Fruit fly (Drosophila melanogaster) whole organism, embryonic: Measurements from ENCODE around the gene Phb1.

Experiments used
- Adf1 ChIP-seq: fragments of 200-800 bp; sonication (Bioruptor generic); IDR thresholded peaks from 2 replicates; pipeline ENCODE4 v1.3.6; 2022; ENCODE audit warnings: missing biosample characterization, missing genetic modification characterization
- Aef1 ChIP-seq: fragments of 200-800 bp; sonication (Bioruptor generic); IDR thresholded peaks from 3 replicates; pipeline ENCODE4 v1.3.6; 2022; ENCODE audit warnings: missing biosample characterization, missing genetic modification characterization
- Blimp-1 ChIP-seq: fragments of 200-800 bp; sonication (Bioruptor generic); optimal IDR thresholded peaks from 3 replicates; lab custom pipeline; 2018; ENCODE audit warnings: missing biosample characterization, missing genetic modification characterization, mild to moderate bottlenecking, moderate library complexity, missing genetic modification reagents
- CG10267 ChIP-seq: fragments of 200-800 bp; sonication (Bioruptor generic); optimal IDR thresholded peaks from 2 replicates; lab custom pipeline; 2018; ENCODE audit warnings: missing biosample characterization, mild to moderate bottlenecking, missing genetic modification characterization, moderate library complexity
- CG10543 ChIP-seq: fragments of 200-800 bp; sonication (Bioruptor generic); optimal IDR thresholded peaks from 3 replicates; lab custom pipeline; 2017; ENCODE audit warnings: missing biosample characterization, mild to moderate bottlenecking, missing genetic modification characterization, moderate library complexity
- CG12071 ChIP-seq: fragments of 200-800 bp; sonication (Bioruptor generic); optimal IDR thresholded peaks from 3 replicates; lab custom pipeline; 2018; ENCODE audit warnings: missing biosample characterization, mild to moderate bottlenecking, missing genetic modification characterization
- CG12155 ChIP-seq: fragments of 200-800 bp; sonication (Bioruptor generic); optimal IDR thresholded peaks from 3 replicates; lab custom pipeline; 2016; ENCODE audit warnings: missing biosample characterization, missing genetic modification characterization
- CG12769 ChIP-seq: fragments of 200-800 bp; sonication (Bioruptor generic); optimal IDR thresholded peaks from 2 replicates; lab custom pipeline; 2019; ENCODE audit warnings: missing biosample characterization, mild to moderate bottlenecking, missing genetic modification characterization, moderate library complexity
- CG13287 ChIP-seq: fragments of 200-800 bp; sonication (Bioruptor generic); IDR thresholded peaks from 2 replicates; pipeline ENCODE4 v1.3.6; 2022; ENCODE audit warnings: missing biosample characterization, missing genetic modification characterization; ENCODE audit not compliant: partially characterized antibody
- CG14710 ChIP-seq: fragments of 200-800 bp; sonication (Bioruptor generic); optimal IDR thresholded peaks from 3 replicates; lab custom pipeline; 2019; ENCODE audit warnings: missing biosample characterization, mild to moderate bottlenecking, missing genetic modification characterization, moderate library complexity
- CG1602 ChIP-seq: fragments of 200-800 bp; sonication (Bioruptor generic); optimal IDR thresholded peaks from 3 replicates; lab custom pipeline; 2016; ENCODE audit warnings: missing biosample characterization, missing genetic modification characterization
- CG17359 ChIP-seq: fragments of 200-800 bp; sonication (Bioruptor generic); optimal IDR thresholded peaks from 3 replicates; lab custom pipeline; 2018; ENCODE audit warnings: missing biosample characterization, mild to moderate bottlenecking, missing genetic modification characterization, moderate library complexity
- CG17568 ChIP-seq: fragments of 200-800 bp; sonication (Bioruptor generic); optimal IDR thresholded peaks from 2 replicates; lab custom pipeline; 2018; ENCODE audit warnings: missing biosample characterization, mild to moderate bottlenecking, missing genetic modification characterization, moderate library complexity
- CG18011 ChIP-seq: fragments of 200-800 bp; sonication (Bioruptor generic); optimal IDR thresholded peaks from 2 replicates; lab custom pipeline; 2017; ENCODE audit warnings: missing biosample characterization, missing genetic modification characterization, mild to moderate bottlenecking, moderate library complexity, missing genotype
- CG18476 ChIP-seq: fragments of 200-800 bp; sonication (Bioruptor generic); optimal IDR thresholded peaks from 2 replicates; lab custom pipeline; 2016; ENCODE audit warnings: missing biosample characterization, mild to moderate bottlenecking, missing genetic modification characterization
- CG32767 ChIP-seq: fragments of 200-800 bp; sonication (Bioruptor generic); IDR thresholded peaks from 2 replicates; pipeline ENCODE4 v1.3.6; 2022; ENCODE audit warnings: missing biosample characterization, missing genetic modification characterization
- CG42726 ChIP-seq: fragments of 200-800 bp; sonication (Bioruptor generic); IDR thresholded peaks from 2 replicates; pipeline ENCODE4 v1.3.6; 2022; ENCODE audit warnings: missing biosample characterization, missing genetic modification characterization; ENCODE audit not compliant: partially characterized antibody
- CG4424 ChIP-seq: fragments of 200-800 bp; sonication (Bioruptor generic); optimal IDR thresholded peaks from 3 replicates; lab custom pipeline; 2016; ENCODE audit warnings: missing biosample characterization, missing genetic modification characterization
- CG6854 ChIP-seq: fragments of 200-800 bp; sonication (Bioruptor generic); optimal IDR thresholded peaks from 3 replicates; lab custom pipeline; 2017; ENCODE audit warnings: missing biosample characterization, mild to moderate bottlenecking, missing genetic modification characterization
- CG7372 ChIP-seq: fragments of 200-800 bp; sonication (Bioruptor generic); IDR thresholded peaks from 2 replicates; pipeline ENCODE4 v1.3.6; 2022; ENCODE audit warnings: missing biosample characterization, missing genetic modification characterization
- CG7556 ChIP-seq: fragments of 200-800 bp; sonication (Bioruptor generic); optimal IDR thresholded peaks from 2 replicates; lab custom pipeline; 2017; ENCODE audit warnings: missing biosample characterization, mild to moderate bottlenecking, missing genetic modification characterization
- CG7963 ChIP-seq: fragments of 200-800 bp; sonication (Bioruptor generic); IDR thresholded peaks from 3 replicates; pipeline ENCODE4 v1.3.6; 2022; ENCODE audit warnings: missing biosample characterization, missing genetic modification characterization; ENCODE audit not compliant: partially characterized antibody
- CTCF ChIP-seq: fragments of 200-800 bp; sonication (Bioruptor generic); optimal IDR thresholded peaks from 2 replicates; lab custom pipeline; 2017; ENCODE audit warnings: missing biosample characterization, mild to moderate bottlenecking, missing genetic modification characterization, moderate library complexity
- CrebB ChIP-seq: fragments of 200-800 bp; sonication (Bioruptor generic); optimal IDR thresholded peaks from 3 replicates; lab custom pipeline; 2018; ENCODE audit warnings: missing biosample characterization, mild to moderate bottlenecking, missing genetic modification characterization
- Drgx ChIP-seq: fragments of 200-800 bp; sonication (Bioruptor generic); IDR thresholded peaks from 2 replicates; pipeline ENCODE4 v1.3.6; 2022; ENCODE audit warnings: missing biosample characterization, missing genetic modification characterization
- H15 ChIP-seq: fragments of 200-800 bp; sonication (Bioruptor generic); IDR thresholded peaks from 3 replicates; pipeline ENCODE4 v1.3.6; 2022; ENCODE audit warnings: missing biosample characterization, missing genetic modification characterization
- HLH3B ChIP-seq: fragments of 200-800 bp; sonication (Bioruptor generic); IDR thresholded peaks from 2 replicates; pipeline ENCODE4 v1.3.6; 2022; ENCODE audit warnings: missing biosample characterization, missing genetic modification characterization
- Lhr ChIP-seq: fragments of 200-800 bp; sonication (Bioruptor generic); optimal IDR thresholded peaks from 3 replicates; lab custom pipeline; 2017; ENCODE audit warnings: mild to moderate bottlenecking, missing biosample characterization, missing genetic modification reagents, missing genetic modification characterization
- Max ChIP-seq: fragments of 200-800 bp; sonication (Bioruptor generic); optimal IDR thresholded peaks from 2 replicates; lab custom pipeline; 2016; ENCODE audit warnings: missing biosample characterization, mild to moderate bottlenecking, missing genetic modification characterization
- Rfx ChIP-seq: fragments of 200-800 bp; sonication (Bioruptor generic); IDR thresholded peaks from 2 replicates; pipeline ENCODE4 v1.3.6; 2022; ENCODE audit warnings: missing biosample characterization, missing genetic modification characterization
- Taf1 ChIP-seq: fragments of 200-800 bp; sonication (Bioruptor generic); IDR thresholded peaks from 2 replicates; pipeline ENCODE4 v1.3.6; 2022; ENCODE audit warnings: missing biosample characterization, missing genetic modification characterization
- Trl ChIP-seq, 3 experiments: fragments of >200 bp in 2 of 3; fragments of 200-800 bp in 1 of 3; sonication (Bioruptor generic) in 1 of 3; optimal IDR thresholded peaks; 2 replicates in 1 of 3; 3 replicates in 2 of 3; lab custom pipeline; 2016 to 2017; ENCODE audit warnings: missing biosample characterization in 1 of 3, missing genetic modification characterization in 1 of 3
- Vsx1 ChIP-seq: fragments of 200-800 bp; sonication (Bioruptor generic); optimal IDR thresholded peaks from 2 replicates; lab custom pipeline; 2017; ENCODE audit warnings: missing biosample characterization, mild to moderate bottlenecking, missing genetic modification characterization, missing genetic modification reagents
- Xrp1 ChIP-seq: fragments of 200-800 bp; sonication (Bioruptor generic); IDR thresholded peaks from 2 replicates; pipeline ENCODE4 v1.3.6; 2022; ENCODE audit warnings: missing biosample characterization, missing genetic modification characterization
- ara ChIP-seq: fragments of 200-800 bp; sonication (Bioruptor generic); IDR thresholded peaks from 2 replicates; pipeline ENCODE4 v1.3.6; 2022; ENCODE audit warnings: missing biosample characterization, missing genetic modification characterization
- dysf ChIP-seq: fragments of 200-800 bp; sonication (Bioruptor generic); IDR thresholded peaks from 3 replicates; pipeline ENCODE4 v1.3.6; 2022; ENCODE audit warnings: missing biosample characterization, missing genetic modification characterization
- fru ChIP-seq: fragments of >200 bp; optimal IDR thresholded peaks from 2 replicates; lab custom pipeline; 2017
- fu2 ChIP-seq: fragments of 200-800 bp; sonication (Bioruptor generic); optimal IDR thresholded peaks from 2 replicates; lab custom pipeline; 2016; ENCODE audit warnings: missing biosample characterization, missing genetic modification characterization
- gce ChIP-seq: fragments of 200-800 bp; sonication (Bioruptor generic); IDR thresholded peaks from 3 replicates; pipeline ENCODE4 v1.3.6; 2022; ENCODE audit warnings: missing biosample characterization, missing genetic modification characterization
- gro ChIP-seq: fragments of 200-800 bp; sonication (Bioruptor generic); optimal IDR thresholded peaks from 2 replicates; lab custom pipeline; 2016; ENCODE audit warnings: missing biosample characterization, missing genetic modification characterization
- gsb-n ChIP-seq: fragments of 200-800 bp; sonication (Bioruptor generic); optimal IDR thresholded peaks from 3 replicates; lab custom pipeline; 2018; ENCODE audit warnings: missing biosample characterization, mild to moderate bottlenecking, missing genetic modification characterization
- kah ChIP-seq: fragments of 200-800 bp; sonication (Bioruptor generic); optimal IDR thresholded peaks from 2 replicates; lab custom pipeline; 2018; ENCODE audit warnings: missing biosample characterization, mild to moderate bottlenecking, missing genetic modification characterization
- kay ChIP-seq: fragments of 200-800 bp; sonication (Bioruptor generic); optimal IDR thresholded peaks from 2 replicates; lab custom pipeline; 2016; ENCODE audit warnings: missing biosample characterization, missing genetic modification characterization
- mld ChIP-seq: fragments of 200-800 bp; sonication (Bioruptor generic); IDR thresholded peaks from 3 replicates; pipeline ENCODE4 v1.3.6; 2022; ENCODE audit warnings: missing biosample characterization, missing genetic modification characterization; ENCODE audit not compliant: partially characterized antibody
- nau ChIP-seq: fragments of 200-800 bp; sonication (Bioruptor generic); optimal IDR thresholded peaks from 3 replicates; lab custom pipeline; 2017; ENCODE audit warnings: missing biosample characterization, mild to moderate bottlenecking, missing genetic modification characterization, missing genetic modification reagents
- pita ChIP-seq: fragments of 200-800 bp; sonication (Bioruptor generic); optimal IDR thresholded peaks from 2 replicates; lab custom pipeline; 2017; ENCODE audit warnings: missing biosample characterization, mild to moderate bottlenecking, missing genetic modification characterization
- row ChIP-seq: fragments of 200-800 bp; sonication (Bioruptor generic); IDR thresholded peaks from 3 replicates; pipeline ENCODE4 v1.3.6; 2022; ENCODE audit warnings: missing biosample characterization, missing genetic modification characterization
- toy ChIP-seq: fragments of 200-800 bp; sonication (Bioruptor generic); IDR thresholded peaks from 2 replicates; pipeline ENCODE4 v1.3.6; 2022; ENCODE audit warnings: missing biosample characterization, missing genetic modification characterization
- z ChIP-seq: fragments of 200-800 bp; sonication (Bioruptor generic); IDR thresholded peaks from 3 replicates; pipeline ENCODE4 v1.3.6; 2022; ENCODE audit warnings: missing biosample characterization, missing genetic modification characterization

Phb1 gene

DNA sequence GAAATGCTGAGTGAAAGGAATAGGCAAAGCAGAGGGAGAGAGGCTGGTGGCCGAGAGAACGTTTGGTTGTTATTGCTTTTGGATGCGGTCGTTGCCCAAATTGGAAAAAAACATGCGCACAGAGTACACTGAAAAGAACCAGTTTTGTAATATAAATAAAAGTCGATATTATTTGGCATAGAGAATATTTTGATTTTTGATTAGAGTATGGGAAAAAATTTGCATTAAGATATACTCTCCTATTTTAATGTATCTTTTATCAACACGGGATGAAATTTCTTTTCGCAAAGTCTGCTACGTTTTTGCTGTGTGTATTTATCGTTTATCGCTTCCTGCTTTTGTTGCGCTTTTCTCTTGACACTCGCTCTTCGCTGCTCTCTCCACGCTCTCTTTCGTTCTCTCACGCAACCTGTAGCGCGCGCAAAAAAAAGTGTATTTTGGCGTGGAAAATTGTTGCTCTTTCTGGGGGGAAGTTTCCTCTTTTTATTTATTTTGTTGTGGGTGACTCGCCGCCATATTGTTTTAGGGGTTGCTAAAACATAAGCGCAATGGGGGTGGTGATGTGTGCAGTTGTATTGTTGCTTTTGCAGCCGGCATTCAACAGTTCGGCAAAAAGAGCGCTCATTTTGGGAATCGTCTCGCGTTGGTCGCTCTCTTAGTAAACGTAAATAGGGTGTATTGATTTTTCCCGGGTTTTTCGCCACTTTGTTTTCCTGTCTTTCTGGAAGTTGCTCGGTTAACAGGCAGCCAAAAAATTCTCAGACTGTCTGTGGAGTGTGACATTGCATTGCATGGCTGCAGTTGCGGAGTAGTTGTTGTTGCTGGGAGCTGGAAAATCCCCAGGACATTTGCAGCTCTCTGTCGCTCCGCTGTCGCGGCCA is 41.5 kb upstream of the Phb1 start (continued):
- TF ChIP-seq Adf1 (peak; percentile 73), CG10267 (tag; lab: Kevin White, UChicago) (peak; percentile 95), Trl (optimal IDR thresholded peaks at IDR 0.05; lab: Kevin White, UChicago) (peak; percentile 82 to 95), Trl (GFP tag; optimal IDR thresholded peaks at IDR 0.05; lab: Kevin White, UChicago) (peak; percentile 97), CG6854 (peak; percentile 94), CG12769 (tag; lab: Kevin White, UChicago) (peak; percentile 95), mld (GFP tag; lab: Robert Waterston, UW) (no peak), Rfx (peak; percentile 97), CG7556 (GFP tag; lab: Kevin White, UChicago) (peak; percentile 96), Xrp1 (peak; percentile 99), Lhr (GFP tag; lab: Kevin White, UChicago) (peak; percentile 85), pita (no peak), CG4424 (GFP tag; lab: Kevin White, UChicago) (peak; percentile 98), nau (peak; percentile 96), Drgx (GFP tag; lab: Robert Waterston, UW) (peak; percentile 98), CG1602 (peak; percentile 97), CG12071 (GFP tag; lab: Kevin White, UChicago) (peak; percentile 96), CG10543 (peak; percentile 91), Aef1 (GFP tag; lab: Robert Waterston, UW) (peak; percentile 96), CG18476 (GFP tag; lab: Kevin White, UChicago) (peak; percentile 90), dysf (GFP tag; lab: Robert Waterston, UW) (peak; percentile 98), H15 (GFP tag; lab: Robert Waterston, UW) (peak; percentile 97), gsb-n (tag; lab: Kevin White, UChicago) (peak; percentile 97), CG17568 (peak; percentile 99), CG18011 (peak; percentile 85), CTCF (peak; percentile 74), fru (lab: Kevin White, UChicago) (no peak), CrebB (peak; percentile 94), kah (GFP tag; lab: Kevin White, UChicago) (peak; percentile 93), Blimp-1 (GFP tag; lab: Kevin White, UChicago) (peak; percentile 98), z (GFP tag; lab: Robert Waterston, UW) (peak; percentile 75; the same call in 1 of the 3 replicates), Vsx1 (peak; percentile 89), Taf1 (GFP tag; lab: Robert Waterston, UW) (peak; percentile 93), CG12155 (GFP tag; lab: Kevin White, UChicago) (peak; percentile 93), CG7963 (no peak), CG17359 (tag; lab: Kevin White, UChicago) (peak; percentile 99), gce (GFP tag; lab: Robert Waterston, UW) (peak; percentile 96), toy (peak; percentile 90), CG42726 (GFP tag; lab: Robert Waterston, UW) (0 out of 2 replicates have a peak, but pooled peaks have one; percentile 15), gro (GFP tag; lab: Kevin White, UChicago) (peak; percentile 92), HLH3B (GFP tag; lab: Robert Waterston, UW) (peak; percentile 98), kay (GFP tag; lab: Kevin White, UChicago) (peak; percentile 97), CG13287 (peak; percentile 7; the same call in 1 of the 2 replicates), CG14710 (tag; lab: Kevin White, UChicago) (peak; percentile 96), fu2 (GFP tag; lab: Kevin White, UChicago) (peak; percentile 86), CG32767 (GFP tag; lab: Robert Waterston, UW) (peak; percentile 96), row (peak; percentile 98), Max (peak; percentile 93), CG7372 (GFP tag; lab: Robert Waterston, UW) (peak; percentile 97), ara (GFP tag; lab: Robert Waterston, UW) (peak; percentile 98)
